Fruit fly (Drosophila melanogaster): ENCODE results near the gene chinmo.

DNA sequence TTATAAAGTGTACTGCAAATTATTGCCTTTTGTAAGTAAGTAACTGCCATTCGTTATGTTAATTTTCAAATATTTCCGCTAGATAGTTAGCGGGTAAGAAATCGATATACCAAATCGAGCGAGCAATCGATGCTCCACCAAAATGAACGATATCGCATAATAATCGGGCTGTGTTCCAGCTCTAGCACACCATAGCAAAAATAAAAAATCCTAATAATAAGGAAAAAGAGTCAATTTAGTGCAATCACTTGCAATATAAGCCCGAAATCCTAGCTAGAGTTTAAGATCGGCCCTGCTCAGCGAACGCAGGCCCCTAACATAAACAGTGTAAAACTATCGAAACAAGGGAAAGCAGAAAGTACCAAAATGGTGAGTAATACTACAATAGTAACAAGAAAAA is 53.7 kb downstream of the chinmo start, which contains the start of gene cpb:
- TF ChIP-seq Hr96 (GFP tag; optimal IDR thresholded peaks at IDR 0.05) (no peak), CG1620 (GFP tag; optimal IDR thresholded peaks at IDR 0.05) (no peak), kay (GFP tag; ENCODE audit: borderline replicate concordance) (no peak), CG14711 (tag; optimal IDR thresholded peaks at IDR 0.05) (no peak), cnc (optimal IDR thresholded peaks at IDR 0.05) (no peak), Clk (GFP tag; optimal IDR thresholded peaks at IDR 0.05) (no peak), toe (GFP tag; optimal IDR thresholded peaks at IDR 0.05) (no peak), Crg-1 (GFP tag; optimal IDR thresholded peaks at IDR 0.05) (no peak)
